Fruit fly (Drosophila melanogaster) whole organism, embryonic: ENCODE results near the gene CG3604.

Source experiments
- CG10267 ChIP-seq: fragments of 200-800 bp; sonication (Bioruptor generic); optimal IDR thresholded peaks from 2 replicates; lab custom pipeline; 2018; ENCODE audit warnings: missing biosample characterization, mild to moderate bottlenecking, missing genetic modification characterization, moderate library complexity
- CG14050 ChIP-seq: fragments of 200-800 bp; sonication (Bioruptor generic); IDR thresholded peaks from 3 replicates; pipeline ENCODE4 v1.3.6; 2022; ENCODE audit warnings: missing biosample characterization, missing genetic modification characterization
- CG16863 ChIP-seq: fragments of 200-800 bp; sonication (Bioruptor generic); optimal IDR thresholded peaks from 3 replicates; lab custom pipeline; 2016; ENCODE audit warnings: missing biosample characterization, missing genetic modification characterization
- CG1792 ChIP-seq: fragments of 200-800 bp; sonication (Bioruptor generic); optimal IDR thresholded peaks from 2 replicates; lab custom pipeline; 2016; ENCODE audit warnings: missing biosample characterization, missing genetic modification characterization
- CG30403 ChIP-seq: fragments of 200-800 bp; sonication (Bioruptor generic); optimal IDR thresholded peaks from 3 replicates; lab custom pipeline; 2016; ENCODE audit warnings: missing biosample characterization, missing genetic modification characterization
- ERR ChIP-seq: fragments of 200-800 bp; sonication (Bioruptor generic); optimal IDR thresholded peaks from 2 replicates; lab custom pipeline; 2016; ENCODE audit warnings: missing biosample characterization, missing genetic modification characterization
- Sox100B ChIP-seq: fragments of 200-800 bp; sonication (Bioruptor generic); optimal IDR thresholded peaks from 3 replicates; lab custom pipeline; 2018; ENCODE audit warnings: missing biosample characterization, mild to moderate bottlenecking, missing genetic modification characterization
- kni ChIP-seq: fragments of 200-800 bp; sonication (Bioruptor generic); optimal IDR thresholded peaks from 3 replicates; lab custom pipeline; 2017; ENCODE audit warnings: mild to moderate bottlenecking, missing biosample characterization, missing genetic modification reagents, missing genetic modification characterization
- sd ChIP-seq: fragments of 200-800 bp; sonication (Bioruptor generic); optimal IDR thresholded peaks from 3 replicates; lab custom pipeline; 2018; ENCODE audit warnings: missing biosample characterization, mild to moderate bottlenecking, missing genetic modification characterization, moderate library complexity
- unpg ChIP-seq: fragments of 200-800 bp; sonication (Bioruptor generic); optimal IDR thresholded peaks from 3 replicates; lab custom pipeline; 2018; ENCODE audit warnings: missing biosample characterization, mild to moderate bottlenecking, missing genetic modification characterization, moderate library complexity

dm6 chr2L:3654956-3655618 is 42.6 kb downstream of the CG3604 start:
- no peak for TF ChIP-seq CG30403 (GFP tag; lab: Kevin White, UChicago)
- no peak for TF ChIP-seq Sox100B
- no peak for TF ChIP-seq CG16863 (GFP tag; lab: Kevin White, UChicago)
- TF ChIP-seq unpg (GFP tag; lab: Kevin White, UChicago) = no peak
- no peak for TF ChIP-seq CG10267 (tag; lab: Kevin White, UChicago)
- TF ChIP-seq CG14050 (GFP tag; lab: Robert Waterston, UW) = no peak
- no peak for TF ChIP-seq CG1792 (GFP tag; lab: Kevin White, UChicago)
- TF ChIP-seq kni = no peak
- TF ChIP-seq sd (tag; lab: Kevin White, UChicago) = no peak
- no peak for TF ChIP-seq ERR
